Worm (Caenorhabditis elegans): ENCODE measurements around the gene clec-8.

DNA sequence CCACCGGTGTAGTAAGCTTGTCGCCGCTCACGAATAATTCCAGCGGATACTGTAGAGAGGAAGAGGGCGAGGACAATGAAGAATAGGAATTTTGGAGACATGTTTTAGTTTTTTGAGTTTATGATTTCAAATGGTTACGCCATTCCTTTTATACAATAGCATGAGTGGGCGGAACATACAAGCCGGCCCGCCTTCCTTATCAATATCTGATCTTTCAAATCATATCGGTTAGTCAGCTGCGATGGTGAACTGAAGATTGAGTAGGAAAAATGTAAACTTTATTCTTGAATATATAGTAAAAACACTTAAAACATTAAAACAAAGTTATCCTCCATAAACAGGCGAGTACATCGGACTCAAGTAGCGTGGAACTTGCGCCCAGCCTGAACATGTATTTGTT lies 42.9 kb upstream of the clec-8 start, which contains the start of gene nspe-1:
- no peak for TF ChIP-seq nhr-77 (tag; optimal IDR thresholded peaks at IDR 0.05)
- TF ChIP-seq egl-27 (tag; optimal IDR thresholded peaks at IDR 0.05) = no peak
- no peak for TF ChIP-seq elt-3 (tag; optimal IDR thresholded peaks at IDR 0.05)
- TF ChIP-seq unc-62 (GFP tag; optimal IDR thresholded peaks at IDR 0.05) = no peak
- TF ChIP-seq fkh-10 (GFP tag; optimal IDR thresholded peaks at IDR 0.05) = no peak
- no peak for TF ChIP-seq sea-2 (GFP tag; optimal IDR thresholded peaks at IDR 0.05)
- TF ChIP-seq pqm-1 (tag; optimal IDR thresholded peaks at IDR 0.05) = no peak
- TF ChIP-seq nhr-12 (tag; optimal IDR thresholded peaks at IDR 0.05) = no peak
- no peak for TF ChIP-seq elt-1 (tag; optimal IDR thresholded peaks at IDR 0.05)
- no peak for TF ChIP-seq ztf-11 (tag; optimal IDR thresholded peaks at IDR 0.05)
- no peak for TF ChIP-seq zag-1 (tag; optimal IDR thresholded peaks at IDR 0.05)
- no peak for TF ChIP-seq daf-12 (tag; optimal IDR thresholded peaks at IDR 0.05)
- no peak for TF ChIP-seq R02D3.7 (tag; optimal IDR thresholded peaks at IDR 0.05)
- no peak for TF ChIP-seq ama-1 (optimal IDR thresholded peaks at IDR 0.05)

Data from whole organism, L3 larva.